Worm (Caenorhabditis elegans) whole organism, L1 larva: ENCODE data around the gene K08B12.3.

Experiments
- C16A3.4 ChIP-seq: fragments of 150-350 bp; optimal IDR thresholded peaks from 2 replicates; lab custom pipeline; 2014; ENCODE audit warnings: missing biosample characterization, missing genetic modification characterization
- C34B4.2 ChIP-seq: sonication (generic microtip); optimal IDR thresholded peaks from 2 replicates; lab custom pipeline; 2017; ENCODE audit warnings: mild to moderate bottlenecking, missing genetic modification characterization, missing compliant biosample characterization
- alr-1 ChIP-seq: fragments of 200-800 bp; sonication (Bioruptor generic); optimal IDR thresholded peaks from 2 replicates; lab custom pipeline; 2018; ENCODE audit warnings: borderline replicate concordance, mild to moderate bottlenecking, missing genetic modification characterization, missing compliant biosample characterization
- aly-2 ChIP-seq: fragments of 150-350 bp; optimal IDR thresholded peaks from 2 replicates; lab custom pipeline; 2014; ENCODE audit warnings: missing biosample characterization, missing genetic modification characterization
- blmp-1 ChIP-seq: fragments of 150-350 bp; optimal IDR thresholded peaks from 2 replicates; lab custom pipeline; 2014; ENCODE audit warnings: missing biosample characterization, missing genetic modification characterization
- ceh-8 ChIP-seq: fragments of 200-800 bp; sonication (Bioruptor generic); optimal IDR thresholded peaks from 2 replicates; lab custom pipeline; 2018; ENCODE audit warnings: mild to moderate bottlenecking, missing genetic modification characterization, moderate library complexity, missing compliant biosample characterization
- ceh-88 ChIP-seq: fragments of 200-800 bp; sonication (Bioruptor generic); IDR thresholded peaks from 2 replicates; pipeline ENCODE4 v1.3.6; 2022; ENCODE audit warnings: missing genetic modification characterization, missing compliant biosample characterization
- efl-1 ChIP-seq, 4 experiments: fragments of 150-350 bp; optimal IDR thresholded peaks in 3 of 4; peaks in 1 of 4; 1 replicate in 1 of 4; 2 replicates in 3 of 4; lab custom pipeline; 2014; ENCODE audit warnings: missing biosample characterization in 2 of 4, missing genetic modification characterization in 2 of 4, missing genetic modification reagents in 2 of 4
- efl-3 ChIP-seq: fragments of 200-800 bp; sonication (Bioruptor generic); optimal IDR thresholded peaks from 2 replicates; lab custom pipeline; 2018; ENCODE audit warnings: mild to moderate bottlenecking, missing genetic modification characterization, missing compliant biosample characterization
- elt-2 ChIP-seq: sonication (generic microtip); optimal IDR thresholded peaks from 2 replicates; lab custom pipeline; 2016; ENCODE audit warnings: missing genetic modification characterization, mild to moderate bottlenecking, inconsistent platforms, missing compliant biosample characterization, missing genetic modification reagents
- elt-3 ChIP-seq, 6 experiments: fragments of 150-350 bp in 1 of 6; sonication (generic microtip); optimal IDR thresholded peaks; 2 replicates each; lab custom pipeline; 2017 to 2018; ENCODE audit warnings: missing biosample characterization in 6 of 6, missing genetic modification characterization in 6 of 6, inconsistent platforms in 1 of 6
- fkh-10 ChIP-seq: sonication (generic microtip); optimal IDR thresholded peaks from 2 replicates; lab custom pipeline; 2017; ENCODE audit warnings: missing biosample characterization, missing genetic modification reagents, missing genetic modification characterization
- grh-1 ChIP-seq: fragments of 200-800 bp; sonication (Bioruptor generic); IDR thresholded peaks from 2 replicates; pipeline ENCODE4 v1.3.6; 2022; ENCODE audit warnings: missing genetic modification reagents, missing genetic modification characterization, missing compliant biosample characterization
- isw-1 ChIP-seq: fragments of 200-800 bp; sonication (Bioruptor generic); IDR thresholded peaks from 2 replicates; pipeline ENCODE4 v1.3.6; 2022; ENCODE audit warnings: missing genetic modification characterization, missing compliant biosample characterization
- jun-1 ChIP-seq: fragments of 150-350 bp; optimal IDR thresholded peaks from 2 replicates; lab custom pipeline; 2014; ENCODE audit warnings: missing biosample characterization, missing genetic modification reagents, missing genetic modification characterization
- lin-14 ChIP-seq: fragments of 200-800 bp; sonication (Bioruptor generic); optimal IDR thresholded peaks from 2 replicates; lab custom pipeline; 2018; ENCODE audit warnings: mild to moderate bottlenecking, missing genetic modification characterization, moderate library complexity, missing compliant biosample characterization
- lin-15B ChIP-seq: fragments of 150-350 bp; sonication (generic microtip); optimal IDR thresholded peaks from 3 replicates; lab custom pipeline; 2014; ENCODE audit warnings: missing biosample characterization, missing genetic modification characterization
- lin-35 ChIP-seq, 2 experiments: fragments of 150-350 bp; optimal IDR thresholded peaks; 2 replicates each; lab custom pipeline; 2014; ENCODE audit warnings: missing biosample characterization in 2 of 2, missing genetic modification characterization in 2 of 2, missing genetic modification reagents in 2 of 2
- lin-39 ChIP-seq: fragments of 150-350 bp; optimal IDR thresholded peaks from 2 replicates; lab custom pipeline; 2014; ENCODE audit warnings: missing biosample characterization, missing genetic modification reagents, missing genetic modification characterization
- lsy-2 ChIP-seq, 2 experiments: fragments of 150-350 bp; optimal IDR thresholded peaks; 2 replicates each; lab custom pipeline; 2014; ENCODE audit warnings: missing biosample characterization in 2 of 2, missing genetic modification characterization in 2 of 2
- mep-1 ChIP-seq: fragments of 150-350 bp; optimal IDR thresholded peaks from 2 replicates; lab custom pipeline; 2014; ENCODE audit warnings: missing biosample characterization, missing genetic modification characterization
- nhr-11 ChIP-seq: fragments of 150-350 bp; optimal IDR thresholded peaks from 2 replicates; lab custom pipeline; 2014; ENCODE audit warnings: missing biosample characterization, missing genetic modification characterization
- nhr-19 ChIP-seq: fragments of 200-800 bp; sonication (Bioruptor generic); conservative IDR thresholded peaks from 2 replicates; pipeline ENCODE4 v1.3.6; 2022; ENCODE audit warnings: missing genetic modification characterization, missing compliant biosample characterization
- nhr-20 ChIP-seq: sonication (generic microtip); optimal IDR thresholded peaks from 2 replicates; lab custom pipeline; 2016; ENCODE audit warnings: mild to moderate bottlenecking, missing genetic modification characterization, missing compliant biosample characterization
- nhr-47 ChIP-seq: sonication (generic microtip); optimal IDR thresholded peaks from 2 replicates; lab custom pipeline; 2016; ENCODE audit warnings: mild to moderate bottlenecking, missing genetic modification characterization, moderate library complexity, missing compliant biosample characterization
- nhr-71 ChIP-seq: sonication (generic microtip); optimal IDR thresholded peaks from 2 replicates; lab custom pipeline; 2016; ENCODE audit warnings: mild to moderate bottlenecking, missing genetic modification characterization, moderate library complexity, missing compliant biosample characterization
- nhr-76 ChIP-seq: sonication (generic microtip); optimal IDR thresholded peaks from 2 replicates; lab custom pipeline; 2017; ENCODE audit warnings: missing biosample characterization, missing genetic modification characterization
- nhr-84 ChIP-seq: sonication (generic microtip); optimal IDR thresholded peaks from 2 replicates; lab custom pipeline; 2017; ENCODE audit warnings: missing biosample characterization, missing genetic modification characterization
- nhr-85 ChIP-seq: sonication (generic microtip); peaks from one replicate; lab custom pipeline; 2016; ENCODE audit warnings: missing genetic modification characterization, inconsistent platforms, missing compliant biosample characterization
- nhr-90 ChIP-seq: sonication (generic microtip); optimal IDR thresholded peaks from 2 replicates; lab custom pipeline; 2016; ENCODE audit warnings: mild to moderate bottlenecking, missing genetic modification characterization, missing compliant biosample characterization; ENCODE audit not compliant: poor library complexity
- pqm-1 ChIP-seq: sonication (generic microtip); optimal IDR thresholded peaks from 3 replicates; lab custom pipeline; 2017; ENCODE audit warnings: missing biosample characterization, missing genetic modification characterization
- rnt-1 ChIP-seq: sonication (generic microtip); optimal IDR thresholded peaks from 2 replicates; lab custom pipeline; 2016; ENCODE audit warnings: mild to moderate bottlenecking, missing genetic modification characterization, moderate library complexity, missing compliant biosample characterization
- skn-1 ChIP-seq: fragments of 150-350 bp; optimal IDR thresholded peaks from 2 replicates; lab custom pipeline; 2014; ENCODE audit warnings: missing biosample characterization, missing genetic modification characterization
- snpc-4 ChIP-seq: fragments of 150-350 bp; optimal IDR thresholded peaks from 2 replicates; lab custom pipeline; 2014; ENCODE audit warnings: missing biosample characterization, missing genetic modification characterization
- snu-23 ChIP-seq: sonication (generic microtip); optimal IDR thresholded peaks from 2 replicates; lab custom pipeline; 2016; ENCODE audit warnings: missing genetic modification characterization, missing compliant biosample characterization
- tbx-2 ChIP-seq: sonication (generic microtip); optimal IDR thresholded peaks from 2 replicates; lab custom pipeline; 2016; ENCODE audit warnings: missing genetic modification characterization, missing compliant biosample characterization
- unc-98 ChIP-seq: fragments of 200-800 bp; sonication (Bioruptor generic); IDR thresholded peaks from 2 replicates; pipeline ENCODE4 v1.3.6; 2022; ENCODE audit warnings: missing genetic modification characterization, missing compliant biosample characterization
- vab-15 ChIP-seq: sonication (generic microtip); optimal IDR thresholded peaks from 2 replicates; lab custom pipeline; 2017; ENCODE audit warnings: missing genotype, mild to moderate bottlenecking, missing genetic modification characterization, missing compliant biosample characterization
- xbp-1 ChIP-seq: sonication (generic microtip); optimal IDR thresholded peaks from 2 replicates; lab custom pipeline; 2016; ENCODE audit warnings: missing genetic modification characterization, missing compliant biosample characterization
- zag-1 ChIP-seq: fragments of 150-350 bp; optimal IDR thresholded peaks from 2 replicates; lab custom pipeline; 2014; ENCODE audit warnings: missing biosample characterization, missing genetic modification characterization
- zip-4 ChIP-seq: fragments of 200-800 bp; sonication (Bioruptor generic); optimal IDR thresholded peaks from 2 replicates; lab custom pipeline; 2018; ENCODE audit warnings: mild to moderate bottlenecking, missing genetic modification characterization, moderate library complexity, missing compliant biosample characterization
- ztf-4 ChIP-seq: fragments of 150-350 bp; optimal IDR thresholded peaks from 2 replicates; lab custom pipeline; 2014; ENCODE audit warnings: missing biosample characterization, missing genetic modification characterization

The K08B12.3 gene

DNA sequence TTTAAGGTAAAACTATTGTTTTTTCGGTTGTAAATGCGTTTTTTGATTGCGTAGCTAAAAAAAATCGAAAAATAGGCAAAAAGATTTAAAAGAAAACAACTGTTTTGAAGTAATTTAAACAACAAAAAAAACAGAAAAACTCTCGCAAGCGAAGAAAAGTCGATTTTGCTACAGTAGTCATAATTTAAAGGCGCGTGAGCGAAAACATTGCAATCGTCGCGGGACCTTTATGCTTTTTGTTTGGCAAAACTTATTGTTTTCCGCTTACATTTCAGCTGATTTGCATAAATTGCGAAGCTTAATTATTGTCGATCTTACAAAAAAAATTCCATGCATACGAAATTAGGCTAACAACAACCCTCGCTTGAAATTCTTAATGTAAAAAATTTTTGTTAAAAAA is 33.0 kb downstream of the K08B12.3 start:
- TF ChIP-seq lin-15B (tag; lab: Kevin White, UChicago) (no peak), zag-1 (tag; lab: Kevin White, UChicago) (no peak)

ce11 chrV:6268526-6268925 is 33.5 kb downstream of the K08B12.3 start:
- TF ChIP-seq ceh-8 (no peak), lin-14 (peak; percentile 23)
- TF ChIP-seq, all 84 proteins: peak for 1

ce11 chrV:6268961-6269360 is 34.0 kb downstream of the K08B12.3 start:
- no peak for TF ChIP-seq efl-3 (GFP tag; lab: Kevin White, UChicago)
- TF ChIP-seq elt-2 (tag; lab: Kevin White, UChicago) = peak; percentile 47
- TF ChIP-seq C34B4.2 = no peak

DNA sequence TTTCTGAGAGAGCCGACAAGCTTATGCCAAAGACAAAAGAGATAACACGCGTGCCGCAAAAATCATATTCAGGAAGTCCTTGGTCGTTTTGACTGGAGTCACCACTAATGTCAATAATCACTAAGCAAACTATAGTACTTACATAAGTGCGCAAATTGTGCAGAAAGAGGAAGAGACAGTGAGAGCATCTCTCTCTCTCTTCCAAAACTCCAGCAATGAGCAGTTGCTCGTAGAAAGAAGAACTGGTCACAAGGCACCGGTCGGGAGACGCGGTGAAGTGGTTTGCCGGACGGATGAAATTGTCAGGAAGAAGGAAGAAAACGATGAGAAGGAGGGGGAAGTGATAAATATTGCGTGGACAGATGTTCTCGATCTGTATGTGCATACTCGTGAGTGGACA is 35.1 kb downstream of the K08B12.3 start:
- peak; percentile 32 for TF ChIP-seq rnt-1
- peak; percentile 41 for TF ChIP-seq lin-14
- TF ChIP-seq lin-35 (GFP tag; optimal IDR thresholded peaks at IDR 0.05; lab: Kevin White, UChicago) = no peak
- no peak for TF ChIP-seq nhr-85
- TF ChIP-seq snpc-4 (tag; lab: Kevin White, UChicago) = no peak
- TF ChIP-seq zag-1 (tag; lab: Kevin White, UChicago) = no peak
- no peak for TF ChIP-seq ceh-88 (GFP tag; lab: Robert Waterston, UW)
- TF ChIP-seq efl-1 (optimal IDR thresholded peaks at IDR 0.05; lab: Kevin White, UChicago) = no peak
- peak in 1 of 2 experiments; percentile 83 for TF ChIP-seq efl-1 (GFP tag; optimal IDR thresholded peaks at IDR 0.05 in 1 of 2; lab: Kevin White, UChicago)
- no peak for TF ChIP-seq vab-15 (tag; lab: Kevin White, UChicago)
- TF ChIP-seq nhr-76 = no peak
- TF ChIP-seq nhr-71 (tag; lab: Kevin White, UChicago) = no peak
- no peak for TF ChIP-seq tbx-2
- TF ChIP-seq mep-1 (tag; lab: Kevin White, UChicago) = peak; percentile 3
- no peak for TF ChIP-seq nhr-20
- TF ChIP-seq ztf-4 (tag; lab: Kevin White, UChicago) = no peak
- TF ChIP-seq xbp-1 (tag; lab: Kevin White, UChicago) = no peak

DNA sequence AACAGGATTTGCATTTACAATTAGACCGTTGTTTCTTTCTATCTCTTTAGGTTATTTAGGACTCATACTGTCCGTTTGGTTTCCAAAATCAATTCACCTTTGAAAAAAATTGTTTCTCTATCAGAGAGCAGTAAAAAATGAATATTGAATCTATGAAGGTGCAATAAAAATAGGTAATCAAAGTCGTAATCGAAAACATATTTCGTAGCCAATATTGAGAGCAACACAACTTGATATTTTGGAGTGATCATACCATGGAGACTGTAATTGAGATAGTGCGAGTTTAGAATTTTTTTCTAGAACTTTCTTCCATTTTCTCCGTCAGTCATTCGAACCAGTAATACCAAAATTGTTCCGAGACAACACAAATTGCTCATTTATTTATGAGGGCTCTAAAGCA is 35.6 kb downstream of the K08B12.3 start, which contains the start of gene F31F7.2:
Gene F31F7.2, plus strand, starts transcription at position 301 of the 400 bp plus-strand sequence.
- TF ChIP-seq nhr-85 = no peak
- TF ChIP-seq snu-23 (GFP tag; lab: Kevin White, UChicago) = no peak
- TF ChIP-seq nhr-84 (tag; lab: Kevin White, UChicago) = no peak
- TF ChIP-seq lsy-2 (tag; optimal IDR thresholded peaks at IDR 0.05; lab: Kevin White, UChicago) = no peak
- no peak for TF ChIP-seq lin-39 (tag; lab: Kevin White, UChicago)
- TF ChIP-seq lin-14 = no peak
- TF ChIP-seq ceh-8 = no peak
- TF ChIP-seq unc-98 = no peak

- TF ChIP-seq grh-1 (GFP tag; lab: Robert Waterston, UW) (peak; percentile 63), elt-3 (tag; optimal IDR thresholded peaks at IDR 0.05; lab: Kevin White, UChicago) (peak in 1 of 6 experiments; percentile 69), nhr-76 (no peak), C16A3.4 (tag; lab: Kevin White, UChicago) (no peak), fkh-10 (GFP tag; lab: Kevin White, UChicago) (no peak), zip-4 (no peak), alr-1 (tag; lab: Kevin White, UChicago) (no peak), aly-2 (no peak), isw-1 (GFP tag; lab: Robert Waterston, UW) (no peak), nhr-11 (tag; lab: Kevin White, UChicago) (no peak), blmp-1 (tag; lab: Kevin White, UChicago) (peak; percentile 71), nhr-85 (peak; percentile 72), skn-1 (no peak), elt-2 (tag; lab: Kevin White, UChicago) (peak; percentile 95), nhr-20 (peak; percentile 65), nhr-90 (peak; percentile 25), unc-98 (no peak), pqm-1 (tag; lab: Kevin White, UChicago) (peak; percentile 65), lin-35 (GFP tag; optimal IDR thresholded peaks at IDR 0.05; lab: Kevin White, UChicago) (peak in 1 of 2 experiments; percentile 61), jun-1 (tag; lab: Kevin White, UChicago) (peak; percentile 39), nhr-19 (peak; percentile 39), nhr-47 (tag; lab: Kevin White, UChicago) (no peak), lin-14 (peak; percentile 39), nhr-71 (tag; lab: Kevin White, UChicago) (peak; percentile 68), lsy-2 (tag; optimal IDR thresholded peaks at IDR 0.05; lab: Kevin White, UChicago) (peak in 1 of 2 experiments; percentile 18), efl-1 (optimal IDR thresholded peaks at IDR 0.05; lab: Kevin White, UChicago) (no peak), efl-1 (GFP tag; optimal IDR thresholded peaks at IDR 0.05 in 1 of 2; lab: Kevin White, UChicago) (peak in 1 of 2 experiments; percentile 59)
Observed at ce11 chrV:6275209-6275608, 40.2 kb downstream of the K08B12.3 start.
